Worm (Caenorhabditis elegans) whole organism, mixed stage, embryonic: ENCODE results near the gene F58F12.1.

Experiments
- M03D4.4 ChIP-seq: sonication (generic microtip); optimal IDR thresholded peaks from 2 replicates; lab custom pipeline; 2017; ENCODE audit warnings: mild to moderate bottlenecking, missing genetic modification characterization, missing compliant biosample characterization
- bed-3 ChIP-seq: fragments of 200-800 bp; sonication (Bioruptor generic); optimal IDR thresholded peaks from 3 replicates; lab custom pipeline; 2018; ENCODE audit warnings: mild to moderate bottlenecking, missing genetic modification characterization, moderate library complexity, missing compliant biosample characterization
- blmp-1 ChIP-seq: fragments of 150-350 bp; optimal IDR thresholded peaks from 2 replicates; lab custom pipeline; 2014; ENCODE audit warnings: missing biosample characterization, missing genetic modification characterization
- ceh-39 ChIP-seq: fragments of 150-350 bp; optimal IDR thresholded peaks from 2 replicates; lab custom pipeline; 2014; ENCODE audit warnings: missing biosample characterization, missing genetic modification characterization
- cnd-1 ChIP-seq: fragments of 200-800 bp; sonication (Bioruptor generic); optimal IDR thresholded peaks from 2 replicates; lab custom pipeline; 2018; ENCODE audit warnings: mild to moderate bottlenecking, missing genetic modification characterization, missing compliant biosample characterization
- drap-1 ChIP-seq: fragments of 200-800 bp; sonication (Bioruptor generic); optimal IDR thresholded peaks from 3 replicates; lab custom pipeline; 2018; ENCODE audit warnings: mild to moderate bottlenecking, missing genetic modification characterization, missing compliant biosample characterization
- elt-1 ChIP-seq: sonication (generic microtip); optimal IDR thresholded peaks from 2 replicates; lab custom pipeline; 2017; ENCODE audit warnings: missing genetic modification characterization, mild to moderate bottlenecking, missing compliant biosample characterization, antibody characterized with exemption, moderate library complexity, borderline replicate concordance; ENCODE audit not compliant: insufficient read depth
- elt-3 ChIP-seq: fragments of 150-350 bp; optimal IDR thresholded peaks from 2 replicates; lab custom pipeline; 2014; ENCODE audit warnings: missing biosample characterization, missing genetic modification characterization
- flh-1 ChIP-seq: fragments of 200-800 bp; sonication (Bioruptor generic); optimal IDR thresholded peaks from 2 replicates; lab custom pipeline; 2018; ENCODE audit warnings: mild to moderate bottlenecking, missing genetic modification characterization, moderate library complexity, missing compliant biosample characterization
- ham-2 ChIP-seq: fragments of 200-800 bp; sonication (Bioruptor generic); optimal IDR thresholded peaks from 2 replicates; lab custom pipeline; 2018; ENCODE audit warnings: mild to moderate bottlenecking, missing genetic modification characterization, missing compliant biosample characterization
- hlh-1 ChIP-seq: fragments of 150-350 bp; optimal IDR thresholded peaks from 2 replicates; lab custom pipeline; 2014; ENCODE audit warnings: missing biosample characterization, missing genetic modification reagents, missing genetic modification characterization
- lin-13 ChIP-seq: fragments of 150-350 bp; optimal IDR thresholded peaks from 2 replicates; lab custom pipeline; 2014; ENCODE audit warnings: missing biosample characterization, missing genetic modification characterization
- lin-32 ChIP-seq: fragments of 200-800 bp; sonication (Bioruptor generic); optimal IDR thresholded peaks from 2 replicates; lab custom pipeline; 2018; ENCODE audit warnings: mild to moderate bottlenecking, missing genetic modification characterization, missing compliant biosample characterization
- lsy-2 ChIP-seq: fragments of 150-350 bp; optimal IDR thresholded peaks from 2 replicates; lab custom pipeline; 2014; ENCODE audit warnings: missing biosample characterization, missing genetic modification characterization
- mls-2 ChIP-seq: sonication (generic microtip); optimal IDR thresholded peaks from 2 replicates; lab custom pipeline; 2016; ENCODE audit warnings: mild to moderate bottlenecking, missing genetic modification characterization, moderate library complexity, missing compliant biosample characterization
- nhr-12 ChIP-seq: fragments of 150-350 bp; optimal IDR thresholded peaks from 2 replicates; lab custom pipeline; 2014; ENCODE audit warnings: missing biosample characterization, missing genetic modification characterization
- nhr-2 ChIP-seq: fragments of 150-350 bp; optimal IDR thresholded peaks from 2 replicates; lab custom pipeline; 2014; ENCODE audit warnings: missing biosample characterization, missing genetic modification characterization
- nhr-237 ChIP-seq: fragments of 150-350 bp; optimal IDR thresholded peaks from 2 replicates; lab custom pipeline; 2014; ENCODE audit warnings: missing biosample characterization, missing genetic modification characterization
- nhr-28 ChIP-seq: fragments of 150-350 bp; optimal IDR thresholded peaks from 2 replicates; lab custom pipeline; 2014; ENCODE audit warnings: missing biosample characterization, missing genetic modification characterization
- nhr-76 ChIP-seq: sonication (generic microtip); optimal IDR thresholded peaks from 2 replicates; lab custom pipeline; 2017; ENCODE audit warnings: missing biosample characterization, missing genetic modification characterization
- pha-4 ChIP-seq: fragments of 150-350 bp; optimal IDR thresholded peaks from 2 replicates; lab custom pipeline; 2018; ENCODE audit warnings: missing biosample characterization, missing genetic modification reagents, missing genetic modification characterization
- sem-2 ChIP-seq: fragments of 200-800 bp; sonication (Bioruptor generic); optimal IDR thresholded peaks from 2 replicates; lab custom pipeline; 2018; ENCODE audit warnings: mild to moderate bottlenecking, missing genetic modification characterization, missing compliant biosample characterization
- snpc-4 ChIP-seq: fragments of 150-350 bp; optimal IDR thresholded peaks from 2 replicates; lab custom pipeline; 2014; ENCODE audit warnings: missing biosample characterization, missing genetic modification characterization
- sptf-1 ChIP-seq: sonication (generic microtip); optimal IDR thresholded peaks from 2 replicates; lab custom pipeline; 2017; ENCODE audit warnings: mild to moderate bottlenecking, missing genetic modification characterization, moderate library complexity, missing compliant biosample characterization
- tbx-8 ChIP-seq: fragments of 200-800 bp; sonication (Bioruptor generic); optimal IDR thresholded peaks from 2 replicates; lab custom pipeline; 2018; ENCODE audit warnings: mild to moderate bottlenecking, missing genetic modification characterization, moderate library complexity, missing compliant biosample characterization
- unc-120 ChIP-seq: sonication (generic microtip); optimal IDR thresholded peaks from 2 replicates; lab custom pipeline; 2017; ENCODE audit warnings: missing genetic modification characterization, missing compliant biosample characterization; ENCODE audit not compliant: poor library complexity, severe bottlenecking
- unc-39 ChIP-seq: fragments of 150-350 bp; optimal IDR thresholded peaks from 2 replicates; lab custom pipeline; 2014; ENCODE audit warnings: missing biosample characterization, missing genetic modification characterization
- zip-8 ChIP-seq: fragments of 150-350 bp; optimal IDR thresholded peaks from 2 replicates; lab custom pipeline; 2014; ENCODE audit warnings: missing biosample characterization, missing genetic modification characterization
- ztf-11 ChIP-seq: fragments of 150-350 bp; optimal IDR thresholded peaks from 2 replicates; lab custom pipeline; 2014; ENCODE audit warnings: missing biosample characterization, missing genetic modification characterization

F58F12.1 gene

DNA sequence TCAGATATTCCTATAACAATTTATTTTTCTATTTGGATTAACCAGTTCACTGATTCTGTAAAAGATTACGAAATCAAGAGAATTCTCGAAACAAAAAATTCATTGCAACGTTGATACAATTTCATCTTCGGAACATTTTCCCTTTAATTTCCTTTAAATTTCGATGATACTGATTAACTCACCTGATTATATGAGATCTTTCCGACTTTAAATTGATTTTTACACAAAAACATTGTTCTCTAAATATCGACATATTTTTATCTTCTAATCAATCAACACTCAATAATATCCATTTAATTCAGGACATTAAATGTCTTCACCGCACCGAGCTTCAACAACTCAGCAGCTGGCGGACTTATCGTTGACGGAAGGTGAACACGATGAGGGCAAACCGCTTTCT is 12.4 kb upstream of the F58F12.1 start, which contains the start of gene lin-23:
TSS of gene lin-23 (plus strand) at position 301 of the 400 bp plus-strand sequence.
- TF ChIP-seq snpc-4 (tag; lab: Kevin White, UChicago) = no peak

DNA sequence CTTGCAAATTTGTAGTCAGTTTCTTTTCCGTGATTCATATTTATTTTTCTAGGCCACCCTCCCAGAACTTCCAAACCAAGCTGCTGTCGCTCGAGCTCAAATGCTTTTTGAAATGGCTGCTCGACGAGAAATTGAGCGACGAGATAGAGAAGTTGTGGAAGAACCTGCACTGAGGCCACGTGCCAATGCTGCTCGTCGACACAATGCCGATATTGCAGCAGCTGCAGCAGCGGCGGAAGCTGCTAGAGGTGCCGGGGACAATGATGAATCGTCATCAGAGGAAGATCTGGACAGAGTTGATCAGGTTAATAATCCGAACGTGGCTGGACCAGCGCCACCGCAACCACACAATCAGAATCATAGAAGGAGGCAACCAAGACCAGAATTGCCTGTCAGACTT is 10.1 kb upstream of the F58F12.1 start:
- TF ChIP-seq bed-3 (no peak), pha-4 (tag; lab: Kevin White, UChicago) (no peak), lin-32 (GFP tag; lab: Kevin White, UChicago) (no peak), elt-3 (tag; lab: Kevin White, UChicago) (no peak), M03D4.4 (tag; lab: Kevin White, UChicago) (no peak), sem-2 (GFP tag; lab: Kevin White, UChicago) (no peak), hlh-1 (tag; lab: Kevin White, UChicago) (no peak), drap-1 (GFP tag; lab: Kevin White, UChicago) (no peak), snpc-4 (tag; lab: Kevin White, UChicago) (no peak), flh-1 (GFP tag; lab: Kevin White, UChicago) (no peak)
- TF ChIP-seq, all 35 proteins: peak for 0

DNA sequence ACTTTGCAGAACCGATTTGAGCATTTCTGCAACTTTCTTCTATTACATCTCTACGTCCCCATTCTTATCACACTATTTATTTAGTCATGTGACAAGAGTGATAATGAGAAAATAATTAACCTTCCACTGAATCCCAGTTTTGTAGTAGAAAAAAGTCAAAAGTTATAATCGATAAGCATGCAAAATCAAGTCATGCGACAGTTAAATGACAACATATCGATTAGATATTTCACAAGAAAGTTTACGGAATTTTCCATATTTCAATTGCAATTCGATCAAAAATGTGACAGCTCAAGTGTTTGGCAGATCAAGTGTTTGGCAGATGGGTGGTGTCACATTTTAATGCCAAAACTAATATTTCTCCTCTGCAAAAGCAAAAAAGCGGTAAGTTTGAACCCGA is 8.8 kb upstream of the F58F12.1 start:
- no peak for TF ChIP-seq pha-4 (tag; lab: Kevin White, UChicago)
- TF ChIP-seq drap-1 (GFP tag; lab: Kevin White, UChicago) = no peak
- no peak for TF ChIP-seq lin-13 (tag; lab: Kevin White, UChicago)
- TF ChIP-seq nhr-2 (tag; lab: Kevin White, UChicago) = no peak
- no peak for TF ChIP-seq bed-3
- no peak for TF ChIP-seq hlh-1 (tag; lab: Kevin White, UChicago)
- no peak for TF ChIP-seq nhr-28 (tag; lab: Kevin White, UChicago)
- TF ChIP-seq unc-39 (tag; lab: Kevin White, UChicago) = no peak
- TF ChIP-seq snpc-4 (tag; lab: Kevin White, UChicago) = no peak
- no peak for TF ChIP-seq ham-2 (GFP tag; lab: Kevin White, UChicago)
- no peak for TF ChIP-seq blmp-1 (tag; lab: Kevin White, UChicago)

DNA sequence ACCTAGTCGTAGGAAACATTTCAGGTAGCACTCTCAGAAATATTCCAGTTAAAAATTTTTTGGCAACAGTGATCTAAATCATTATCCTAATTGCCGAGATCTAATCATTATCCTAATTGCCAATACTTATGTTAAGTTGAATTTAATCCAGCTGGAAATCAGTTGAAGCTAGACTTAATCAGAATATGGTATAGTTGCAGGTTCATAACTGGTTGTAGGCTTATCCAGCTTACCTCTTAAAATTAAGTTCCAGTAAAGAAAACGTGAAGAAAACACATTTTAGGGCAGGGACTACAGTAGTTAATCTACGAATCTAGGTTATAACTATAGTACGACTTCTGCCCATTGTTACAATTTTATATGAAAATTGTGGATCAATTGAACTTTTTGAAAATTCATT is 6.8 kb upstream of the F58F12.1 start:
- no peak for TF ChIP-seq drap-1 (GFP tag; lab: Kevin White, UChicago)

DNA sequence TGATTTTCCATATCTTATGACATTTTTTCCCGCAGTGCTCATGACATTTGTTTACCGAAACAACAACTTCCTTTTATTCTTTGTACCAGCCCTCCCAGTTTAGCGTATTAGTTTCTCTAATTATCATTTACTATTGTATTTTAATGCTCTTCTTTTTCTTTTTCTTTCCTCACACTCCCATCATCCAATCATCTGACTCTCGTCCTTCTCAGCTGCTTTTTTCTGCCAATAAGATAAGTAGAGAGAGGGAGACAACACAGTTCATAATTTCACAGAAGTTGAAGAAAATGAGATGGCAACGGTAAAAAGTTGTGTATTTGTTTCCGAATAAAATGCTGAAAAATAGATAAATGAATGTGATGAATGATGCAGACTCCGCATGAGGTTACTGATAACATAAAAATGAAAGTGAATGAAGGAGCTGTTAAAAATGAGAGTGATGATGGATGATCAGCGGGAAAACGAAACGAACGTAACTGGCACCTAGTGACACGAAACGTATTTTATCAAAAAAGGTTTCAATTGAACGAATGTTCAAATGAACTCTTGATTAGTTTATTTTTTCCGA is 6.0 kb upstream of the F58F12.1 start:
- no peak for TF ChIP-seq unc-120 (tag; lab: Kevin White, UChicago)
- no peak for TF ChIP-seq zip-8 (tag; lab: Kevin White, UChicago)
- TF ChIP-seq ham-2 (GFP tag; lab: Kevin White, UChicago) = no peak
- TF ChIP-seq nhr-2 (tag; lab: Kevin White, UChicago) = no peak
- TF ChIP-seq ceh-39 (tag; lab: Kevin White, UChicago) = no peak
- TF ChIP-seq pha-4 (tag; lab: Kevin White, UChicago) = no peak

DNA sequence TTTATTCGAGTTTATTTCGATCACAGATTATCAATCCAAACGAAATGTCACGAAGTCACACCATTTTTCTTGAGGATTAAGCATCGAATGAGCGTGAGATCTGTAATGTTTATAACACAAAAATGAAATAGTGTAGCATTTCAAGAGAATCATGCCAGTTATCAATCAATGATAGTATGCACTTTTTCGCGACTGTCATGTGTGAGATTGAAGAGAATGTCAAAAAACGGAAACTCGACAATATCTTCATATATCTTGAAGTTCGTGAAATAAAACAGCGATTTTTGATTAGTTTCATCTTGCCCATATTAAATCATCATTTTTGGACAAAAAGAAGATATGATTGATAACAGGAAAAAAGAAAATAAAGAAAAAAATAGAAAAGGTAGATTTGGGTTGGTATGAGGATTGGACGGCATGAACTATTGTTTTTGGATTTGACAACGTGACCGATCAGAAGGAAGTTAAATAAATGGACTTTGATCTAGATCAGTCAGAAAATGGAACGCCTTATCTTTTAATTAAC is 4.3 kb upstream of the F58F12.1 start:
- no peak for TF ChIP-seq flh-1 (GFP tag; lab: Kevin White, UChicago)
- TF ChIP-seq sptf-1 (tag; lab: Kevin White, UChicago) = no peak
- TF ChIP-seq unc-39 (tag; lab: Kevin White, UChicago) = no peak
- no peak for TF ChIP-seq ztf-11 (tag; lab: Kevin White, UChicago)
- TF ChIP-seq nhr-76 (tag; lab: Kevin White, UChicago) = no peak
- TF ChIP-seq cnd-1 = no peak
- TF ChIP-seq hlh-1 (tag; lab: Kevin White, UChicago) = no peak
- TF ChIP-seq nhr-237 (tag; lab: Kevin White, UChicago) = no peak
- no peak for TF ChIP-seq unc-120 (tag; lab: Kevin White, UChicago)

DNA sequence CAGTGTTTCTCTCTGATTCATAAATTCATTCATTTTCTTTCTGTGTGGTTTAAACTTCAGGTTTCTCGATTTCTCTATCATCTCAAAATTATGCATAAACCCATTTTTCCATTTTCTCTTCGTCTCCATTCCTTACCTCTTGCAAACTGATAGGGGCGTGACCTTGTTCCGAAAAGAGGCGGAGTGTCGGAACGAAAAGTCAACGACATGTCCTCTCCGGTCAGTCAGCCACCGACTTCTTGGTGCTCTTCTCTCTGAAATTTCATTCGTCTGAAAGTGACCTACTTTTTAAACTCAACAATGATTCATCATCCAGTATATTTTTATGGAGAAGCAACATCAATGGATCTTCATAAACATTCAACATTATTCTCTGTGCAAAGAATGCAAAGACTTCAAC is 2.6 kb upstream of the F58F12.1 start, which contains the start of gene F58F12.12:
TSS of gene F58F12.12 (plus strand) at position 301 of the 400 bp plus-strand sequence.
- TF ChIP-seq elt-1 (tag; lab: Kevin White, UChicago) = no peak
- no peak for TF ChIP-seq flh-1 (GFP tag; lab: Kevin White, UChicago)
- TF ChIP-seq sem-2 (GFP tag; lab: Kevin White, UChicago) = no peak
- TF ChIP-seq mls-2 (tag; lab: Kevin White, UChicago) = no peak
- TF ChIP-seq cnd-1 = no peak
- no peak for TF ChIP-seq tbx-8
- TF ChIP-seq nhr-12 = no peak
- TF ChIP-seq snpc-4 (tag; lab: Kevin White, UChicago) = no peak
- TF ChIP-seq nhr-76 (tag; lab: Kevin White, UChicago) = no peak
- TF ChIP-seq nhr-2 (tag; lab: Kevin White, UChicago) = no peak
- TF ChIP-seq unc-120 (tag; lab: Kevin White, UChicago) = no peak
- TF ChIP-seq blmp-1 (tag; lab: Kevin White, UChicago) = no peak
- no peak for TF ChIP-seq lsy-2 (tag; lab: Kevin White, UChicago)
- TF ChIP-seq zip-8 (tag; lab: Kevin White, UChicago) = no peak
- TF ChIP-seq ham-2 (GFP tag; lab: Kevin White, UChicago) = no peak
